Worm (Caenorhabditis elegans): Measurements from ENCODE around the gene col-178.

col-178 gene

ce11 chrX:11240585-11241115 is 41.4 kb downstream of the col-178 start, which contains the start of gene C34F6.10:
Gene C34F6.10, minus strand, starts transcription at chrX:11240635.
- TF ChIP-seq klf-2 (GFP tag; conservative IDR thresholded peaks at IDR 0.05) (no peak), ztf-23 (GFP tag; IDR thresholded peaks at IDR 0.05) (no peak), tab-1 (GFP tag; IDR thresholded peaks at IDR 0.05) (no peak)

ce11 chrX:11241479-11241878 is 42.2 kb downstream of the col-178 start:
- no peak for TF ChIP-seq cog-1 (tag; optimal IDR thresholded peaks at IDR 0.05)

- no peak for TF ChIP-seq ztf-23 (GFP tag; IDR thresholded peaks at IDR 0.05)
- no peak for TF ChIP-seq flt-1 (GFP tag; IDR thresholded peaks at IDR 0.05)
- no peak for TF ChIP-seq ztf-29 (GFP tag; IDR thresholded peaks at IDR 0.05)
- no peak for TF ChIP-seq tab-1 (GFP tag; IDR thresholded peaks at IDR 0.05)
- no peak for TF ChIP-seq T22C8.4 (GFP tag; IDR thresholded peaks at IDR 0.05)
- TF ChIP-seq klf-2 (GFP tag; conservative IDR thresholded peaks at IDR 0.05) = no peak
- no peak for TF ChIP-seq ref-1 (GFP tag; conservative IDR thresholded peaks at IDR 0.05)
- TF ChIP-seq med-1 (GFP tag; optimal IDR thresholded peaks at IDR 0.05; ENCODE audit: insufficient read depth) = no peak
These were observed 44.3 kb downstream of the col-178 start for ce11 chrX:11243604-11244003.

ce11 chrX:11245056-11245455 is 45.8 kb downstream of the col-178 start:
- no peak for TF ChIP-seq ztf-29 (GFP tag; IDR thresholded peaks at IDR 0.05)
- TF ChIP-seq med-1 (GFP tag; optimal IDR thresholded peaks at IDR 0.05; ENCODE audit: insufficient read depth) = no peak
- TF ChIP-seq ref-1 (GFP tag; conservative IDR thresholded peaks at IDR 0.05) = no peak
- TF ChIP-seq ztf-23 (GFP tag; IDR thresholded peaks at IDR 0.05) = 0 out of 2 replicates have a peak, but pooled peaks have one; percentile 41
- no peak for TF ChIP-seq cog-1 (tag; optimal IDR thresholded peaks at IDR 0.05)
- no peak for TF ChIP-seq T22C8.4 (GFP tag; IDR thresholded peaks at IDR 0.05)
- no peak for TF ChIP-seq klf-2 (GFP tag; conservative IDR thresholded peaks at IDR 0.05)

ce11 chrX:11248083-11248482 is 48.8 kb downstream of the col-178 start:
- TF ChIP-seq cog-1 (tag; optimal IDR thresholded peaks at IDR 0.05) (peak; percentile 2), flt-1 (GFP tag; IDR thresholded peaks at IDR 0.05) (peak; percentile 37; the same call in 1 of the 2 replicates), ztf-29 (GFP tag; IDR thresholded peaks at IDR 0.05) (no peak)

- TF ChIP-seq med-1 (GFP tag; optimal IDR thresholded peaks at IDR 0.05; ENCODE audit: insufficient read depth) (no peak), flt-1 (GFP tag; IDR thresholded peaks at IDR 0.05) (no peak), tab-1 (GFP tag; IDR thresholded peaks at IDR 0.05) (no peak), klf-2 (GFP tag; conservative IDR thresholded peaks at IDR 0.05) (no peak), ztf-29 (GFP tag; IDR thresholded peaks at IDR 0.05) (no peak), ref-1 (GFP tag; conservative IDR thresholded peaks at IDR 0.05) (no peak), T22C8.4 (GFP tag; IDR thresholded peaks at IDR 0.05) (no peak), ztf-23 (GFP tag; IDR thresholded peaks at IDR 0.05) (no peak), cog-1 (tag; optimal IDR thresholded peaks at IDR 0.05) (no peak)
These were observed 50.1 kb downstream of the col-178 start for ce11 chrX:11249392-11249791.
